Worm (Caenorhabditis elegans) whole organism, late embryonic: ENCODE data around the gene Y73F8A.5.
"Not testable (repeated sequence)": the region's sequence is repeated elsewhere in the genome, so short reads cannot be mapped to it uniquely, and the experiment has no call there.

ENCODE experiments used
- C08G9.2 ChIP-seq: sonication (generic microtip); optimal IDR thresholded peaks from 2 replicates; lab custom pipeline; 2016; ENCODE audit warnings: mild to moderate bottlenecking, missing genetic modification characterization, moderate library complexity, missing compliant biosample characterization
- F13H6.1 ChIP-seq: sonication (generic microtip); optimal IDR thresholded peaks from 2 replicates; lab custom pipeline; 2016; ENCODE audit warnings: missing genetic modification characterization, missing compliant biosample characterization
- K02D7.2 ChIP-seq: sonication (generic microtip); optimal IDR thresholded peaks from 2 replicates; lab custom pipeline; 2017; ENCODE audit warnings: mild to moderate bottlenecking, missing genetic modification characterization, missing compliant biosample characterization
- Y22D7AL.16 ChIP-seq: sonication (generic microtip); optimal IDR thresholded peaks from 2 replicates; lab custom pipeline; 2016; ENCODE audit warnings: missing genetic modification characterization, missing compliant biosample characterization
- ahr-1 ChIP-seq: sonication (generic microtip); optimal IDR thresholded peaks from 2 replicates; lab custom pipeline; 2016; ENCODE audit warnings: missing genetic modification characterization, missing compliant biosample characterization
- ceh-18 ChIP-seq: sonication (generic microtip); optimal IDR thresholded peaks from 2 replicates; lab custom pipeline; 2016; ENCODE audit warnings: missing genetic modification characterization, missing compliant biosample characterization
- ceh-22 ChIP-seq: sonication (generic microtip); optimal IDR thresholded peaks from 2 replicates; lab custom pipeline; 2017; ENCODE audit warnings: missing biosample characterization, missing genetic modification characterization
- ceh-24 ChIP-seq: sonication (generic microtip); optimal IDR thresholded peaks from 2 replicates; lab custom pipeline; 2016; ENCODE audit warnings: mild to moderate bottlenecking, missing genetic modification characterization, missing compliant biosample characterization
- ceh-30 ChIP-seq: fragments of 150-350 bp; optimal IDR thresholded peaks from 2 replicates; lab custom pipeline; 2014; ENCODE audit warnings: missing biosample characterization, missing genetic modification characterization
- ceh-34 ChIP-seq: sonication (generic microtip); optimal IDR thresholded peaks from 2 replicates; lab custom pipeline; 2016; ENCODE audit warnings: mild to moderate bottlenecking, missing genetic modification characterization, missing compliant biosample characterization
- ceh-45 ChIP-seq: fragments of 200-800 bp; sonication (Bioruptor generic); IDR thresholded peaks from 2 replicates; pipeline ENCODE4 v1.3.6; 2022; ENCODE audit warnings: missing genetic modification reagents, missing genetic modification characterization, missing compliant biosample characterization
- ceh-9 ChIP-seq: sonication (generic microtip); optimal IDR thresholded peaks from 2 replicates; lab custom pipeline; 2016; ENCODE audit warnings: mild to moderate bottlenecking, missing genetic modification characterization, inconsistent platforms, missing compliant biosample characterization
- dmd-4 ChIP-seq: sonication (generic microtip); optimal IDR thresholded peaks from 2 replicates; lab custom pipeline; 2016; ENCODE audit warnings: borderline replicate concordance, missing genetic modification characterization, missing compliant biosample characterization
- elt-2 ChIP-seq: sonication (generic microtip); optimal IDR thresholded peaks from 2 replicates; lab custom pipeline; 2016; ENCODE audit warnings: missing genetic modification reagents, missing genetic modification characterization, missing compliant biosample characterization
- elt-4 ChIP-seq: sonication (generic microtip); optimal IDR thresholded peaks from 2 replicates; lab custom pipeline; 2016; ENCODE audit warnings: missing genetic modification characterization, missing compliant biosample characterization
- ets-4 ChIP-seq: sonication (generic microtip); optimal IDR thresholded peaks from 2 replicates; lab custom pipeline; 2016; ENCODE audit warnings: missing genetic modification characterization, missing compliant biosample characterization
- fax-1 ChIP-seq: sonication (generic microtip); optimal IDR thresholded peaks from 2 replicates; lab custom pipeline; 2016; ENCODE audit warnings: missing genotype, missing genetic modification characterization, missing compliant biosample characterization
- fkh-6 ChIP-seq: sonication (generic microtip); optimal IDR thresholded peaks from 2 replicates; lab custom pipeline; 2016; ENCODE audit warnings: missing genetic modification characterization, missing compliant biosample characterization
- hlh-13 ChIP-seq: fragments of 200-800 bp; sonication (Bioruptor generic); optimal IDR thresholded peaks from 2 replicates; lab custom pipeline; 2018; ENCODE audit warnings: mild to moderate bottlenecking, missing genetic modification characterization, missing compliant biosample characterization
- hlh-8 ChIP-seq: sonication (generic microtip); optimal IDR thresholded peaks from 2 replicates; lab custom pipeline; 2016; ENCODE audit warnings: missing genotype, missing genetic modification characterization, missing compliant biosample characterization
- madf-2 ChIP-seq: sonication (generic microtip); optimal IDR thresholded peaks from 2 replicates; lab custom pipeline; 2017; ENCODE audit warnings: missing genetic modification characterization, missing compliant biosample characterization
- nhr-11 ChIP-seq: fragments of 150-350 bp; optimal IDR thresholded peaks from 2 replicates; lab custom pipeline; 2014; ENCODE audit warnings: missing biosample characterization, missing genetic modification characterization
- nhr-232 ChIP-seq: sonication (generic microtip); optimal IDR thresholded peaks from 2 replicates; lab custom pipeline; 2016; ENCODE audit warnings: missing genetic modification characterization, missing compliant biosample characterization
- npax-4 ChIP-seq: sonication (generic microtip); optimal IDR thresholded peaks from 2 replicates; lab custom pipeline; 2016; ENCODE audit warnings: missing genetic modification characterization, missing compliant biosample characterization
- pag-3 ChIP-seq: sonication (generic microtip); optimal IDR thresholded peaks from 2 replicates; lab custom pipeline; 2016; ENCODE audit warnings: missing compliant biosample characterization, missing genetic modification characterization, borderline replicate concordance
- pat-9 ChIP-seq: fragments of 200-800 bp; sonication (Bioruptor generic); optimal IDR thresholded peaks from 2 replicates; lab custom pipeline; 2018; ENCODE audit warnings: mild to moderate bottlenecking, missing genetic modification characterization, moderate library complexity, missing compliant biosample characterization
- pax-1 ChIP-seq: fragments of 150-350 bp; optimal IDR thresholded peaks from 2 replicates; lab custom pipeline; 2014; ENCODE audit warnings: missing biosample characterization, missing genetic modification characterization
- pha-2 ChIP-seq: sonication (generic microtip); optimal IDR thresholded peaks from 2 replicates; lab custom pipeline; 2017; ENCODE audit warnings: mild to moderate bottlenecking, missing genetic modification characterization, missing compliant biosample characterization
- pqm-1 ChIP-seq: sonication (generic microtip); optimal IDR thresholded peaks from 2 replicates; lab custom pipeline; 2016; ENCODE audit warnings: missing genetic modification characterization, missing compliant biosample characterization
- pros-1 ChIP-seq: fragments of 150-350 bp; optimal IDR thresholded peaks from 2 replicates; lab custom pipeline; 2014; ENCODE audit warnings: missing biosample characterization, missing genetic modification reagents, missing genetic modification characterization
- sdc-2 ChIP-seq: sonication (generic microtip); optimal IDR thresholded peaks from 2 replicates; lab custom pipeline; 2016; ENCODE audit warnings: missing genotype, missing genetic modification characterization, missing compliant biosample characterization
- syd-9 ChIP-seq: sonication (generic microtip); optimal IDR thresholded peaks from 2 replicates; lab custom pipeline; 2016; ENCODE audit warnings: mild to moderate bottlenecking, missing genetic modification characterization, moderate library complexity, missing compliant biosample characterization
- tbx-2 ChIP-seq: sonication (generic microtip); optimal IDR thresholded peaks from 2 replicates; lab custom pipeline; 2016; ENCODE audit warnings: missing genetic modification characterization, missing compliant biosample characterization
- ttx-3 ChIP-seq: sonication (generic microtip); optimal IDR thresholded peaks from 2 replicates; lab custom pipeline; 2016; ENCODE audit warnings: missing genetic modification reagents, missing genetic modification characterization, missing compliant biosample characterization
- unc-55 ChIP-seq: sonication (generic microtip); optimal IDR thresholded peaks from 2 replicates; lab custom pipeline; 2017; ENCODE audit warnings: missing biosample characterization, missing genetic modification reagents, missing genetic modification characterization
- unc-86 ChIP-seq: sonication (generic microtip); optimal IDR thresholded peaks from 2 replicates; lab custom pipeline; 2016; ENCODE audit warnings: missing genetic modification characterization, missing compliant biosample characterization
- ztf-16 ChIP-seq: sonication (generic microtip); optimal IDR thresholded peaks from 2 replicates; lab custom pipeline; 2017; ENCODE audit warnings: missing genetic modification characterization, missing compliant biosample characterization

Gene Y73F8A.5

DNA sequence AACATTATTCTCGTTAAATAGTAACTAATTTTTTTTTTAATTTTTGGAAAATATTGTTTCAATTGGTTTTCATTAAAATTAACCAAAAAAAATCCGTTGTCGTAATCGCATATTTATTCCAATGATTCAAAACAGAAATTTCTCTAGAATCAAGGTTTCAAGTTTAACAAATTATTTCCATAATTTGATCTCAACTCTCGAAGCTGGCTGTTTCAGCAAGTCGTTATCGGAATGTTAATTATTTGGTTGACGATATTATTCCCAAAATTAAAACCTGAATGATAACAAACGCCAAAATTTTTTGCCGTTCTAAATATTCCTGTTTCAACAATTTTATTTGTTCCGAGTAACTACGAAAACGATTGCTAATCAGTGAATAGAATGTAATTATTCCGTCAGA, 40.4 kb downstream of the Y73F8A.5 start:
- TF ChIP-seq npax-4 (tag; lab: Kevin White, UChicago), result no peak
- no peak for TF ChIP-seq Y22D7AL.16 (tag; lab: Kevin White, UChicago)
- no peak for TF ChIP-seq ttx-3
- no peak for TF ChIP-seq ets-4
- TF ChIP-seq C08G9.2 (tag; lab: Kevin White, UChicago), result no peak
- no peak for TF ChIP-seq pat-9 (tag; lab: Kevin White, UChicago)
- TF ChIP-seq nhr-232 (tag; lab: Kevin White, UChicago), result no peak
- TF ChIP-seq madf-2, result no peak
- TF ChIP-seq ztf-16 (tag; lab: Kevin White, UChicago), result no peak
- TF ChIP-seq ceh-9 (tag; lab: Kevin White, UChicago), result no peak
- no peak for TF ChIP-seq fax-1 (tag; lab: Kevin White, UChicago)
- TF ChIP-seq unc-86 (tag; lab: Kevin White, UChicago), result no peak
- TF ChIP-seq, all 69 proteins: peak for 0

DNA sequence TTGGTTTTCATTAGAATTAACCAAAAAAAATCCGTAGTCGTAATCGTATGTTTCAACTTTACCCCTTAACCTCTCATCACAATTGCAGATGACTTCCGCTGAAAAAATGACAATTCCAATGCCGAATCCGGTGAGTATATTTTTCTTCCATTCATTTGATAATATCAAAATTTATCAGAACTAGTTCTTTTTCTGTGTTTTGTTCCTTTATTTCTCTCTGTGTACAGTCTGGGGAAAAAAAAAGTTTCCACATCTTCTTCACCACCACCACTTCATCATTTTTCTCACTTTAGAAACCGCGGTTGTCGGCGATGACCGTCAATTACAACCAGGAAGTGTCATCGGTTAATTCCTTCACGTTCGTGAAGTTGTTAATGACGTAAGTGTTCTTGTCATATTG, 42.5 kb downstream of the Y73F8A.5 start, which contains the start of gene best-21:
Gene best-21 (plus strand): TSS at position 301 of the 400 bp plus-strand sequence.
- TF ChIP-seq pax-1 (tag; lab: Kevin White, UChicago) (no peak), syd-9 (tag; lab: Kevin White, UChicago) (no peak), unc-55 (GFP tag; lab: Kevin White, UChicago) (no peak), pag-3 (tag; lab: Kevin White, UChicago) (no peak), F13H6.1 (tag; lab: Kevin White, UChicago) (no peak), nhr-232 (tag; lab: Kevin White, UChicago) (no peak)

DNA sequence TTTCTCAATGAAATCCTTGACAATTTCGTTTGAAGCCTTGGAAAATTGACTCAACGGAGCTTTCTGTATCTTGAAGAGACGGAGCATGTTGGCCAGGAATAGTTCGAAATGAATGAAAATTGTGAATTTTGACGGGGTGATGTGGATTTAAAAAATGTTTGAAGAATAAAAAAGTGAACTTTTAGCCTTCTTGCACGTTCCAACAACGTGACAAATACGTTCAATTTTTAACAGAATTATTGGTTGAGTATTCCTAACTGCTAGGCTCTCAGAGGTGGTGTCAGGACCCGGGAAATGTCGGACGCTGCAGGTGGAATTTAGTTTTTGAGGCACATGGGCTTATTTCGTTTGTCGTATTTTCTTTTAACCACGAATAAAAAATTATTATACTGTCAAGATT, 51.9 kb downstream of the Y73F8A.5 start, which contains the start of gene Y73F8A.12:
Gene Y73F8A.12 (minus strand): TSS at position 101 of the 400 bp plus-strand sequence.
- TF ChIP-seq pha-2 (tag; lab: Kevin White, UChicago); pat-9 (tag; lab: Kevin White, UChicago); hlh-13: not testable (repeated sequence)

DNA sequence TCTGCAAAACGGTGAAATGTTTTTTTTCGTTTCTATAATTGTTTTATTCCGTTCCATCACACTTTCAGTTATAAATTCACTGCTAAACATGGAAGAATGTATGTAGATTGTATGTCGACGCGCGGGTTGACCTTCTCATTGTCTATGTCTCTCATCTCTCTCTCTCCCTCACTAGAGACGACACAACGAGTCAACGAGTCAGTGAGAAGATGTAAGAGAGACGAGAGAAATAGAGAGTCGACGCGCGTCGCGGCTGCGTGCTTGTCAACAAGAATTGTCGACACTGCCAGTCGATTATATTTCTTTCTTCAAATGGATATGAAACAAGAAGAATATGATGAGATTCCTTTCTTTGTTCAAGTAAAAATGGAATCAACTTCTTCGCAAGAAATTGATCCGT, 52.3 kb downstream of the Y73F8A.5 start, which contains the start of gene Y73F8A.13:
Gene Y73F8A.13 (plus strand): TSS at position 240 of the 400 bp plus-strand sequence.
- TF ChIP-seq ceh-24 (no peak), hlh-8 (tag; lab: Kevin White, UChicago) (no peak), ceh-30 (no peak), nhr-11 (tag; lab: Kevin White, UChicago) (no peak), ceh-34 (no peak), ahr-1 (tag; lab: Kevin White, UChicago) (no peak), elt-2 (tag; lab: Kevin White, UChicago) (no peak), pqm-1 (tag; lab: Kevin White, UChicago) (no peak)

DNA sequence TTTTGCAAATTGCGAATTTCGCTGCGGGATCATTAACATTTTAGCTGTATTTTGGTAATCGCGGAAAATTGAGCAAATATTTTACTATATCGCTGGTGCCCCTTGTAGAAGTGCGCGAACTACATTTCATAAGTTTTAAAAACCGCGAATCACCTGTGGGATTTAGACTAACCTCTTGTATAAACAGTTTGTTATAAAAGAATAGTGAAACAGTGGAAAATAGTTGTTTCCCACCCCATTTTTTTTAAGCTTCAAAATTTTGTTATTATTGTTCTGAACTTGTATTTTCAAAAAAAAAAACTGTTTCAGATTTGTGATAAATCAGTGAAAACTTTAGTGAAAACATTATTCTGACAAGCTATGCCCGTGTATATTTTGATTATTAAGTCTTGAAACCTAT, 55.8 kb downstream of the Y73F8A.5 start:
- TF ChIP-seq ceh-45 (GFP tag; lab: Robert Waterston, UW), result no peak
- TF ChIP-seq elt-4, result no peak
- TF ChIP-seq K02D7.2 (tag; lab: Kevin White, UChicago), result no peak
- no peak for TF ChIP-seq ceh-18
- TF ChIP-seq ceh-34, result no peak
- TF ChIP-seq ceh-24, result no peak
- TF ChIP-seq dmd-4 (tag; lab: Kevin White, UChicago), result no peak
- TF ChIP-seq sdc-2 (tag; lab: Kevin White, UChicago), result no peak
- no peak for TF ChIP-seq unc-86 (tag; lab: Kevin White, UChicago)
- no peak for TF ChIP-seq pros-1
- no peak for TF ChIP-seq tbx-2 (tag; lab: Kevin White, UChicago)
- no peak for TF ChIP-seq fkh-6 (tag; lab: Kevin White, UChicago)
- TF ChIP-seq ceh-22 (tag; lab: Kevin White, UChicago), result no peak
